Fruit fly (Drosophila melanogaster): ENCODE data around the gene pkaap.

pkaap gene

DNA sequence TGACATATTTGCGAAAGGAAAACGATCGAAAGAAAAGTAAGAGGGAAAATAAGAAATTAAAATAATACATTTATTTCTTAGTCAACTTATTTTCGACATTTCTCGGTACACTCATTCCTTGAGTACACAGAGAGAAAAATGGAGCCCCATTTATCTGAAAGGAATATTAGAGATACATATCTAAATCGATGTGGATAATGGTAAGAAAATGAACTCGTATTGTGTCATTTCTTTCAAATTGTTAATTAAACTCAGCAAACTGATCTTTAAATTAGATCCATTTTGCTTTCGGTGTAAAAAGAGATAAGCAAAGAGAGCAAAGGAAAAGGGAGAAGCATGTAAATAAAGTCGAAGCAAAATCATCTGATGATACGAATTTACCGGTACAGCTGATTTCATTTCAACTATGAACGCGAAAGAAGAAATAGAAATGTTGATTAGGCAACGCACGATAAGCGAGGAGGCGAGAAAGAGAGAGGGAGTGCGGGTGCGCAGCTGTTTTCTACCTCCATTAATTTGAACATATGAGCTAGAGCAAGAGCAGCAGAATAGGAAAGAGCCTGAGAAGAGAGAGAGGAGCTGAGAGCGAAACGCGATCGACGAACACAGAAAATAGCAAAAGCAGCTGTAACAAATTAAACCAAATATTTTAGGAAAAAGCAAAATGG is 2.3 kb upstream of the pkaap start (continued):
- TF ChIP-seq Hr4 (GFP tag; optimal IDR thresholded peaks at IDR 0.05): peak; percentile 87
- no peak for TF ChIP-seq CG15336 (GFP tag; IDR thresholded peaks at IDR 0.05)
- peak; percentile 88 for TF ChIP-seq acj6 (GFP tag; optimal IDR thresholded peaks at IDR 0.05)
- TF ChIP-seq svp (GFP tag): peak; percentile 95
- peak; percentile 86 for TF ChIP-seq net (GFP tag; optimal IDR thresholded peaks at IDR 0.05)
- no peak for TF ChIP-seq CG8119 (GFP tag; IDR thresholded peaks at IDR 0.05)
- peak; percentile 92 for TF ChIP-seq Met (GFP tag; optimal IDR thresholded peaks at IDR 0.05)
- TF ChIP-seq Hr38 (GFP tag; optimal IDR thresholded peaks at IDR 0.05): no peak
- TF ChIP-seq CG6808 (GFP tag; optimal IDR thresholded peaks at IDR 0.05): peak; percentile 69
- TF ChIP-seq lz (GFP tag; optimal IDR thresholded peaks at IDR 0.05): peak; percentile 90
- TF ChIP-seq Blimp-1 (GFP tag; optimal IDR thresholded peaks at IDR 0.05): peak; percentile 71
- peak; percentile 63 for TF ChIP-seq CG4318 (GFP tag; optimal IDR thresholded peaks at IDR 0.05)
- TF ChIP-seq CG6854 (GFP tag; optimal IDR thresholded peaks at IDR 0.05): peak; percentile 55
- TF ChIP-seq CG32006 (GFP tag; optimal IDR thresholded peaks at IDR 0.05): peak; percentile 83
- TF ChIP-seq Lpt (GFP tag; optimal IDR thresholded peaks at IDR 0.05): peak; percentile 74
- TF ChIP-seq CG10669 (GFP tag; optimal IDR thresholded peaks at IDR 0.05): peak; percentile 87
- peak; percentile 87 for TF ChIP-seq CG3032 (tag; optimal IDR thresholded peaks at IDR 0.05)
- peak; percentile 93 for TF ChIP-seq pdm3 (GFP tag; optimal IDR thresholded peaks at IDR 0.05)

DNA sequence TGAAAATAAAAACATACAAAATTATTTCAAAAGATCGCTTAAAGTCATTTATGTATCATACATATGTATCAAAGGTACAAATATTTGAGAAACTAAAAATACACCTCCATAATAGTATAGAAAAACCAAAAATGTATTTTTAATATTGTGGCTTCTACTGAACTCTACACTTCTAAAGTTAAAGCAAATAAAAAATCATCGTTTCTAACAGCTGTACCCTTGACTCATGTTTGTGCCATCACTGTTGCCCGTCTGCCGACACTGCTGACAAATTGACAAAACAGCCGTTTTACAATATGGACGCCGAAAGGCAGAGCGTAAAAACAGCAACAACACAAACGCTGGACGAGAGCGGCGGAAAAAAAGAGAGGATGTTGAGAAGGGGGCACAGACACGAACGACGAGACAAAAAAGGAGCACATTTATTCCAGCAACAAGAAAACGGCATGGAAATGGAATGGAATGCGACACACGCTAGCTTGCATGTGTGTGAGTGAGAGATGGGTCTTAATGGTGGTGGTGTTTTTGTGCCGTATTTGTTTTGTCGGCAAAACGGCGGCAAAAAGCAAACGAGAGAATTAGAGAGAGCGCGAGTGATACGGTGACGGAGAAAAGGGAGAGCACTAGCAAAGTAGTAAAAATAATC is 1.6 kb upstream of the pkaap start:
- peak; percentile 74 for TF ChIP-seq CG4318 (GFP tag; optimal IDR thresholded peaks at IDR 0.05)
- peak; percentile 57 for TF ChIP-seq fkh (GFP tag; optimal IDR thresholded peaks at IDR 0.05)
- peak; percentile 27 for TF ChIP-seq CG11902 (GFP tag; optimal IDR thresholded peaks at IDR 0.05)
- peak; percentile 83 for TF ChIP-seq CG6276 (GFP tag; optimal IDR thresholded peaks at IDR 0.05)
- peak; percentile 62 for TF ChIP-seq esn (GFP tag; optimal IDR thresholded peaks at IDR 0.05)
- TF ChIP-seq CG15336 (GFP tag; IDR thresholded peaks at IDR 0.05): no peak
- TF ChIP-seq CG3032 (tag; optimal IDR thresholded peaks at IDR 0.05): peak; percentile 67
- peak; percentile 53 for TF ChIP-seq Lpt (GFP tag; optimal IDR thresholded peaks at IDR 0.05)
- TF ChIP-seq CG6792 (GFP tag; optimal IDR thresholded peaks at IDR 0.05): peak; percentile 61
- peak; percentile 80 for TF ChIP-seq net (GFP tag; optimal IDR thresholded peaks at IDR 0.05)
- peak; percentile 68 for TF ChIP-seq Met (GFP tag; optimal IDR thresholded peaks at IDR 0.05)
- peak; percentile 14 for TF ChIP-seq Hr38 (GFP tag; optimal IDR thresholded peaks at IDR 0.05)
- TF ChIP-seq Eip75B (GFP tag; optimal IDR thresholded peaks at IDR 0.05): peak; percentile 63
- TF ChIP-seq CG10669 (GFP tag; optimal IDR thresholded peaks at IDR 0.05): peak; percentile 75
- peak; percentile 17 for TF ChIP-seq CG7368 (GFP tag; optimal IDR thresholded peaks at IDR 0.05)
- peak; percentile 52 for TF ChIP-seq CG1621 (tag; optimal IDR thresholded peaks at IDR 0.05)
- TF ChIP-seq achi (GFP tag; optimal IDR thresholded peaks at IDR 0.05): peak; percentile 84
- peak; percentile 49 for TF ChIP-seq dac (GFP tag; optimal IDR thresholded peaks at IDR 0.05)
- TF ChIP-seq vri (GFP tag; optimal IDR thresholded peaks at IDR 0.05): peak; percentile 48
- TF ChIP-seq topi (GFP tag; optimal IDR thresholded peaks at IDR 0.05): peak; percentile 66
- TF ChIP-seq CG8119 (GFP tag; IDR thresholded peaks at IDR 0.05): no peak
- peak; percentile 72 for TF ChIP-seq CG8632 (GFP tag; optimal IDR thresholded peaks at IDR 0.05)
- peak; percentile 45 for TF ChIP-seq cyc (GFP tag; optimal IDR thresholded peaks at IDR 0.05)
- no peak for TF ChIP-seq Eip93F (GFP tag; optimal IDR thresholded peaks at IDR 0.05)
- peak; percentile 86 for TF ChIP-seq CG32006 (GFP tag; optimal IDR thresholded peaks at IDR 0.05)
- peak; percentile 79 for TF ChIP-seq pdm3 (GFP tag; optimal IDR thresholded peaks at IDR 0.05)
- peak; percentile 65 for TF ChIP-seq CG34406 (GFP tag; optimal IDR thresholded peaks at IDR 0.05)
- TF ChIP-seq CG11294 (GFP tag; IDR thresholded peaks at IDR 0.05): no peak
- TF ChIP-seq CG8319 (GFP tag; optimal IDR thresholded peaks at IDR 0.05): peak; percentile 51
- TF ChIP-seq Hr4 (GFP tag; optimal IDR thresholded peaks at IDR 0.05): peak; percentile 84
- peak; percentile 60 for TF ChIP-seq CG31627 (GFP tag; optimal IDR thresholded peaks at IDR 0.05)
- TF ChIP-seq CG10631 (GFP tag; optimal IDR thresholded peaks at IDR 0.05): peak; percentile 81
- TF ChIP-seq Smox (GFP tag; optimal IDR thresholded peaks at IDR 0.05): peak; percentile 53
- TF ChIP-seq Eip78C (GFP tag): peak; percentile 92
- TF ChIP-seq OdsH (GFP tag; optimal IDR thresholded peaks at IDR 0.05): peak; percentile 67
- TF ChIP-seq fd59A (GFP tag; optimal IDR thresholded peaks at IDR 0.05): peak; percentile 40
- no peak for TF ChIP-seq eg (GFP tag; IDR thresholded peaks at IDR 0.05)
- TF ChIP-seq salr (GFP tag; optimal IDR thresholded peaks at IDR 0.05): peak; percentile 46 to 79
- TF ChIP-seq CG11762 (GFP tag; optimal IDR thresholded peaks at IDR 0.05; ENCODE audit: insufficient read depth): peak; percentile 67
- TF ChIP-seq spab (GFP tag; optimal IDR thresholded peaks at IDR 0.05): peak; percentile 72
